Fruit fly (Drosophila melanogaster) S2 (cell line): Measurements from ENCODE around the gene Fic.

Experiments
- CG8478 ChIP-seq: fragments of >200 bp; optimal IDR thresholded peaks from 2 replicates; lab custom pipeline; 2018
- CTCF ChIP-seq, 2 experiments: fragments of >200 bp; optimal IDR thresholded peaks; 2 replicates each; lab custom pipeline; 2018

Fic gene

dm6 chr2L:6424198-6424597, at the start of gene Fic:
Fic (plus strand) TSS chr2L:6424336.
- TF ChIP-seq CTCF (optimal IDR thresholded peaks at IDR 0.05; lab: Kevin White, UChicago) (no peak), CG8478 (no peak)

- TF ChIP-seq CTCF (optimal IDR thresholded peaks at IDR 0.05; lab: Kevin White, UChicago) (no peak), CG8478 (no peak)
Observed at dm6 chr2L:6379197-6379596, 44.9 kb upstream of the Fic start.

- TF ChIP-seq CG8478 (no peak), CTCF (optimal IDR thresholded peaks at IDR 0.05; lab: Kevin White, UChicago) (no peak)
Observed at dm6 chr2L:6380966-6381365, 43.2 kb upstream of the Fic start, which contains the start of gene Nepl5. Nepl5 (plus strand) TSS chr2L:6381266.

- TF ChIP-seq CG8478 (no peak), CTCF (optimal IDR thresholded peaks at IDR 0.05; lab: Kevin White, UChicago) (no peak)
Observed at dm6 chr2L:6385409-6385808, 38.7 kb upstream of the Fic start, which contains the start of gene Nepl6. Nepl6 (minus strand) TSS chr2L:6385512.

- TF ChIP-seq CTCF (optimal IDR thresholded peaks at IDR 0.05; lab: Kevin White, UChicago) (no peak), CG8478 (no peak)
Observed at dm6 chr2L:6387068-6387467, 37.1 kb upstream of the Fic start.

- no peak for TF ChIP-seq CG8478
- peak; percentile 52 to 56 for TF ChIP-seq CTCF (optimal IDR thresholded peaks at IDR 0.05; lab: Kevin White, UChicago)
Observed at dm6 chr2L:6391469-6391868, 32.7 kb upstream of the Fic start.

dm6 chr2L:6397149-6397548, 27.0 kb upstream of the Fic start, which contains the start of gene CG42369:
CG42369 (minus strand) TSS chr2L:6397249.
- TF ChIP-seq CG8478 (no peak), CTCF (optimal IDR thresholded peaks at IDR 0.05; lab: Kevin White, UChicago) (no peak)

- no peak for TF ChIP-seq CTCF (optimal IDR thresholded peaks at IDR 0.05; lab: Kevin White, UChicago)
- no peak for TF ChIP-seq CG8478
Observed at dm6 chr2L:6411089-6411757, 12.9 kb upstream of the Fic start, which contains the start of gene DIP-epsilon. DIP-epsilon (minus strand) TSS chr2L:6411326.

dm6 chr2L:6411953-6412352, 12.2 kb upstream of the Fic start, which contains the start of gene CG13982:
CG13982 (plus strand) TSS chr2L:6412315.
- TF ChIP-seq CG8478 = no peak
- no peak for TF ChIP-seq CTCF (optimal IDR thresholded peaks at IDR 0.05; lab: Kevin White, UChicago)

dm6 chr2L:6421495-6421894, 2.6 kb upstream of the Fic start:
- TF ChIP-seq CTCF (optimal IDR thresholded peaks at IDR 0.05; lab: Kevin White, UChicago) = no peak
- TF ChIP-seq CG8478 = no peak

dm6 chr2L:6422488-6422887, 1.6 kb upstream of the Fic start:
- TF ChIP-seq CG8478 = no peak
- no peak for TF ChIP-seq CTCF (optimal IDR thresholded peaks at IDR 0.05; lab: Kevin White, UChicago)

dm6 chr2L:6423148-6423547, 988 bp upstream of the Fic start, which contains the start of gene Tig:
Tig (minus strand) TSS chr2L:6423310.
- no peak for TF ChIP-seq CG8478

dm6 chr2L:6426329-6426728, 2.2 kb downstream of the Fic start:
- TF ChIP-seq CG8478 (no peak), CTCF (optimal IDR thresholded peaks at IDR 0.05; lab: Kevin White, UChicago) (no peak)

dm6 chr2L:6447581-6448333, 23.6 kb downstream of the Fic start:
- no peak for TF ChIP-seq CG8478
- TF ChIP-seq CTCF (optimal IDR thresholded peaks at IDR 0.05; lab: Kevin White, UChicago) = no peak

dm6 chr2L:6448334-6448703, 24.2 kb downstream of the Fic start, which contains the start of gene Acox3:
Acox3 (minus strand) TSS chr2L:6448403.
- TF ChIP-seq CTCF (optimal IDR thresholded peaks at IDR 0.05; lab: Kevin White, UChicago) = no peak
- TF ChIP-seq CG8478 = no peak

dm6 chr2L:6449753-6450152, 25.6 kb downstream of the Fic start:
- TF ChIP-seq CG8478 (no peak), CTCF (optimal IDR thresholded peaks at IDR 0.05; lab: Kevin White, UChicago) (no peak)
